Fruit fly (Drosophila melanogaster) S2 (cell line): ENCODE results near the gene emei.

Experiments
- CG8478 ChIP-seq: fragments of >200 bp; optimal IDR thresholded peaks from 2 replicates; lab custom pipeline; 2018
- CTCF ChIP-seq, 2 experiments: fragments of >200 bp; optimal IDR thresholded peaks; 2 replicates each; lab custom pipeline; 2018

DNA sequence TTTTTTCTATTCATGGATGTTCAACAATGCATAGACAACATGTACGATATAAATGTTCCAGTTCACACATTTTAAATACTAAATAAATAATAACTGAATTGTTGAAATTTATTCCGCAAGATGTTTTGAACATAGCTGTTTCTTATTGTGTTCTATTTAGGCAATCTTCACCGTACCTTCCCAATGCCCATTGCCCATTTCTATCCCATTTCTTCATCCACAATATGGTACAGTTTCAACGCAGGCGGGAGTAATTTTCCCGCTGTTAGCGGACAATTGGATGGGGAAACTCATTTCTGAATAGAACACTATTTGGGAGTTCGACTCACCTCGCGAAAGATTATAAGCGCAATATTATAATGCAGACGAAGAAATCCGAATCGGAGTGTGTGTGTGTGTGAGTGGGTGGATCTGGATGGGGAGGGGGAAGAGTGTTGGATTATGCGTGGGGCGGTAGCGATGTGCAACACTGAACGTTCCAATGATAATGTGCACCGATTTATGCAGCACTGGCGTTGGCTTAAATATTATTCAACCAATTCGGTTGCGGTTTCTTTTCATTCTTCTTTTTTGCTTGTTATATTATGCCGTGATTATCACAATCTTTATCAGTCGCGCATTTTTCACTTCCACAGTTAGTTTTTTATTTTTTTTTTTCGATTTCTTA is 17.4 kb upstream of the emei start:
- TF ChIP-seq CG8478 (lab: Kevin White, UChicago) (no peak), CTCF (optimal IDR thresholded peaks at IDR 0.05; lab: Kevin White, UChicago) (no peak)
